Worm (Caenorhabditis elegans): ENCODE results near the gene R05H11.2.

The R05H11.2 gene

DNA sequence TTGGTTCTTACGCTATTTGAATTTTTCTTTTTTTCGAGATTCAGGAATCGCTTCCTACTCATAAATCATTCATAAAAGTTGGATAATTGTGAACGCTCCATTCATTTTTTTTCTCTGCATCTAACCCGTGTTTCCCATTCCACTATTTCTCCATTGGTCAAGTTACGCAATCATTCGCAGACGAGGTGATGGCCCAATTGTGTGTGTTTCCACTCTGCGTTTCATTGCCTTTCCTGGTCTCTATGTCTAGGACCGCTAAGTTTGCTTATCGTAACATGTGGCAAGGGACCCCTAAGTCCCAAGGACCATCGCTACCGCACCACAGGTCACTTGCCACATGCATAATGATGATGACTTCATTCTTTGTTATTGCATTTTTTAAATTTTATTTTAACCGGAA is 28.0 kb downstream of the R05H11.2 start:
- TF ChIP-seq mep-1 (tag; optimal IDR thresholded peaks at IDR 0.05), result no peak
- TF ChIP-seq hlh-17 (GFP tag; optimal IDR thresholded peaks at IDR 0.05; ENCODE audit: borderline replicate concordance), result no peak
- TF ChIP-seq vab-15 (tag; optimal IDR thresholded peaks at IDR 0.05), result no peak
- no peak for TF ChIP-seq tbx-2 (tag; optimal IDR thresholded peaks at IDR 0.05)
- no peak for TF ChIP-seq nhr-71 (tag; optimal IDR thresholded peaks at IDR 0.05)
- no peak for TF ChIP-seq ceh-8 (GFP tag; optimal IDR thresholded peaks at IDR 0.05)
- TF ChIP-seq snpc-4 (tag; optimal IDR thresholded peaks at IDR 0.05), result no peak
- TF ChIP-seq nhr-85 (tag), result no peak
- no peak for TF ChIP-seq zip-4 (GFP tag; optimal IDR thresholded peaks at IDR 0.05)
- TF ChIP-seq ceh-82 (tag; optimal IDR thresholded peaks at IDR 0.05), result no peak
- no peak for TF ChIP-seq blmp-1 (tag; optimal IDR thresholded peaks at IDR 0.05)
- no peak for TF ChIP-seq nhr-77 (tag; optimal IDR thresholded peaks at IDR 0.05)
- TF ChIP-seq aly-2 (tag; optimal IDR thresholded peaks at IDR 0.05), result no peak
- TF ChIP-seq xbp-1 (tag; optimal IDR thresholded peaks at IDR 0.05), result no peak
- no peak for TF ChIP-seq isw-1 (GFP tag; IDR thresholded peaks at IDR 0.05)

ce11 chrIII:6831312-6831711 is 33.2 kb downstream of the R05H11.2 start:
- TF ChIP-seq nhr-11 (tag; optimal IDR thresholded peaks at IDR 0.05) (no peak), sox-4 (tag; optimal IDR thresholded peaks at IDR 0.05) (no peak), C16A3.4 (tag; optimal IDR thresholded peaks at IDR 0.05) (no peak), mep-1 (tag; optimal IDR thresholded peaks at IDR 0.05) (no peak), nhr-76 (tag; optimal IDR thresholded peaks at IDR 0.05) (no peak), sup-37 (GFP tag; optimal IDR thresholded peaks at IDR 0.05) (no peak), nhr-12 (tag; optimal IDR thresholded peaks at IDR 0.05) (no peak), nhr-71 (tag; optimal IDR thresholded peaks at IDR 0.05) (no peak), lsy-2 (tag; optimal IDR thresholded peaks at IDR 0.05) (no peak), ces-1 (GFP tag; optimal IDR thresholded peaks at IDR 0.05) (no peak), fkh-4 (tag; optimal IDR thresholded peaks at IDR 0.05; ENCODE audit: borderline replicate concordance) (no peak), Y116A8C.19 (tag; optimal IDR thresholded peaks at IDR 0.05; ENCODE audit: borderline replicate concordance) (no peak), elt-3 (tag; optimal IDR thresholded peaks at IDR 0.05) (no peak), jun-1 (tag; optimal IDR thresholded peaks at IDR 0.05) (no peak)

- TF ChIP-seq nhr-77 (tag; optimal IDR thresholded peaks at IDR 0.05) (no peak), ceh-82 (tag; optimal IDR thresholded peaks at IDR 0.05) (no peak), lir-3 (tag; optimal IDR thresholded peaks at IDR 0.05; ENCODE audit: poor library complexity) (no peak)
Observed at ce11 chrIII:6837320-6837719, 39.2 kb downstream of the R05H11.2 start.

DNA sequence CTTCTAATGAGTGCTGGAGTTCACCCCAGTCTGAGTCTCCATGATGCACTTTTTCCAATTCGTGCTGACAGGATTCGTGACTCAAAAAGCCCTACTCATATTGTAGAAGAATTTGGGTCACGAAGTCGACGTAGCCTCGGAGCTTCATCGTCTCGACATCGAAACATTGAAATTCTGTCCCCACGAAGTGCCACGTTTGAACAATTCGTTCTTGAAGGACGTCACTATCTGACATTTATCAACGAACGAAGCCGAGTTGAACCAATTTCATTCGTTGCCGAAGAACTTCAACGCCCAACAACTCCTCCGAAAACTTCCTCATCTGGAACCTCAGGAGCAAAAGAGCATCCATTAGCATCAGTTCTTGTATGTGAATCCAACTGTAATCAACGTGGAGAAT is 41.0 kb downstream of the R05H11.2 start:
- TF ChIP-seq mep-1 (tag; optimal IDR thresholded peaks at IDR 0.05) (no peak), fkh-4 (tag; optimal IDR thresholded peaks at IDR 0.05; ENCODE audit: borderline replicate concordance) (no peak), Y116A8C.19 (tag; optimal IDR thresholded peaks at IDR 0.05; ENCODE audit: borderline replicate concordance) (no peak)

- TF ChIP-seq nhr-11 (tag; optimal IDR thresholded peaks at IDR 0.05) (no peak), sox-4 (tag; optimal IDR thresholded peaks at IDR 0.05) (no peak), elt-2 (tag; optimal IDR thresholded peaks at IDR 0.05) (peak; percentile 68), dpl-1 (GFP tag; optimal IDR thresholded peaks at IDR 0.05) (no peak), hlh-17 (GFP tag; optimal IDR thresholded peaks at IDR 0.05; ENCODE audit: borderline replicate concordance) (no peak), unc-30 (tag; optimal IDR thresholded peaks at IDR 0.05) (no peak), mef-2 (tag; optimal IDR thresholded peaks at IDR 0.05) (no peak)
Observed at ce11 chrIII:6848654-6849204, 50.6 kb downstream of the R05H11.2 start, which contains the start of gene dhhc-5. TSS of gene dhhc-5 (minus strand) at chrIII:6849059.

Measured in whole organism, L1 larva.